Worm (Caenorhabditis elegans): ENCODE measurements around the gene srw-56.

- TF ChIP-seq scrt-1 (GFP tag; IDR thresholded peaks at IDR 0.05) (no peak), ama-1 (optimal IDR thresholded peaks at IDR 0.05) (no peak), tra-4 (tag; optimal IDR thresholded peaks at IDR 0.05) (no peak), flt-1 (GFP tag; IDR thresholded peaks at IDR 0.05) (no peak), ets-7 (tag; optimal IDR thresholded peaks at IDR 0.05) (no peak), tbx-11 (GFP tag; IDR thresholded peaks at IDR 0.05) (no peak), ceh-36 (tag; optimal IDR thresholded peaks at IDR 0.05) (no peak), tbx-37 (GFP tag; conservative IDR thresholded peaks at IDR 0.05) (no peak), hmg-4 (GFP tag; optimal IDR thresholded peaks at IDR 0.05) (no peak), B0310.2 (tag; optimal IDR thresholded peaks at IDR 0.05) (no peak)
These were observed 4.4 kb upstream of the srw-56 start, which contains the start of gene F36G9.3 for ce11 chrV:15957098-15957497.
